Fruit fly (Drosophila melanogaster) whole organism, pupa: ENCODE data around the gene TotA.

ENCODE experiments used
- D1 ChIP-seq: fragments of 200-800 bp; sonication (Bioruptor generic); optimal IDR thresholded peaks from 2 replicates; lab custom pipeline; 2018; ENCODE audit warnings: missing biosample characterization, mild to moderate bottlenecking, missing genetic modification characterization, moderate library complexity
- Ets98B ChIP-seq: fragments of 200-800 bp; sonication (Bioruptor generic); IDR thresholded peaks from 2 replicates; pipeline ENCODE4 v1.3.6; 2022; ENCODE audit warnings: missing biosample characterization, missing genetic modification characterization
- Pif1B ChIP-seq: fragments of 200-800 bp; sonication (Bioruptor generic); optimal IDR thresholded peaks from 3 replicates; lab custom pipeline; 2016; ENCODE audit warnings: missing biosample characterization, missing genetic modification characterization
- fd96Ca ChIP-seq: fragments of 200-800 bp; sonication (Bioruptor generic); IDR thresholded peaks from 3 replicates; pipeline ENCODE4 v1.3.6; 2022; ENCODE audit warnings: missing biosample characterization, missing genetic modification characterization
- rn ChIP-seq: fragments of 200-800 bp; sonication (Bioruptor generic); IDR thresholded peaks from 2 replicates; pipeline ENCODE4 v1.3.6; 2022; ENCODE audit warnings: missing biosample characterization, missing genetic modification characterization

DNA sequence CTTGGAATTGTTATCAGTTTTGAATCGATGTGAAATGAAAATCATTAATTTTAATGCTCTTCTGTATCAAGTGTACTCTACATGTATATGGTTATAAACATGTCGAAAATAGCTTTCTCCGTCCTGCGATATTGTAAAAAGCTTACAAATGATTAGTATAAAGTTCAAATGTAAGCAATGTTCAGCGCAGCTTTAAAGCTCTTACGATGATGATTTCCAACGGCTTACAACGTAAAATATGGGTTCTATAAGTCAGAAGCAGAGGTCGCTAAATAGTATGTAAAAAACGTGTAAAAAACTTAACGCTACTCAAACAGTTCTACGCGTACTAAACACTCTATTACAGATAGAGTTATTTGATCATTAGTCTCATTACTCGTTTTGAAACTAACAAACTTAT is 37.8 kb downstream of the TotA start:
- TF ChIP-seq Ets98B, result no peak
- TF ChIP-seq Pif1B (GFP tag; lab: Kevin White, UChicago), result no peak
- no peak for TF ChIP-seq D1
- TF ChIP-seq fd96Ca, result no peak
- no peak for TF ChIP-seq rn (GFP tag; lab: Robert Waterston, UW)
